Worm (Caenorhabditis elegans) whole organism, young adult: ENCODE results near the gene thk-1.

Experiments
- Y95B8A.8 ChIP-seq: fragments of 200-800 bp; sonication (Bioruptor generic); IDR thresholded peaks from 2 replicates; pipeline ENCODE4 v1.3.6; 2022; ENCODE audit warnings: missing genetic modification reagents, missing genetic modification characterization, missing compliant biosample characterization
- aptf-2 ChIP-seq: fragments of 200-800 bp; sonication (Bioruptor generic); conservative IDR thresholded peaks from 2 replicates; pipeline ENCODE4 v1.3.6; 2022; ENCODE audit warnings: missing genetic modification reagents, missing genetic modification characterization, missing compliant biosample characterization
- gei-17 ChIP-seq: fragments of 200-800 bp; sonication (Bioruptor generic); optimal IDR thresholded peaks from 2 replicates; lab custom pipeline; 2018; ENCODE audit warnings: mild to moderate bottlenecking, missing genetic modification characterization, missing compliant biosample characterization
- lin-40 ChIP-seq: sonication (generic microtip); optimal IDR thresholded peaks from 2 replicates; lab custom pipeline; 2016; ENCODE audit warnings: missing genetic modification characterization, mild to moderate bottlenecking, missing compliant biosample characterization, missing genotype, missing genetic modification reagents
- nfya-2 ChIP-seq: fragments of 200-800 bp; sonication (Bioruptor generic); IDR thresholded peaks from 2 replicates; pipeline ENCODE4 v1.3.6; 2022; ENCODE audit warnings: missing genetic modification reagents, missing genetic modification characterization, missing compliant biosample characterization
- unc-130 ChIP-seq: sonication (generic microtip); optimal IDR thresholded peaks from 2 replicates; lab custom pipeline; 2016; ENCODE audit warnings: missing genetic modification reagents, missing genetic modification characterization, missing compliant biosample characterization
- unc-62 ChIP-seq: fragments of 150-350 bp; optimal IDR thresholded peaks from 2 replicates; lab custom pipeline; 2014; ENCODE audit warnings: missing biosample characterization, missing genetic modification reagents, missing genetic modification characterization
- zim-3 ChIP-seq: sonication (generic microtip); optimal IDR thresholded peaks from 2 replicates; lab custom pipeline; 2017; ENCODE audit warnings: mild to moderate bottlenecking, missing genetic modification characterization, moderate library complexity, missing compliant biosample characterization
- ztf-26 ChIP-seq: sonication (generic microtip); optimal IDR thresholded peaks from 2 replicates; lab custom pipeline; 2017; ENCODE audit warnings: missing genetic modification characterization, missing compliant biosample characterization

DNA sequence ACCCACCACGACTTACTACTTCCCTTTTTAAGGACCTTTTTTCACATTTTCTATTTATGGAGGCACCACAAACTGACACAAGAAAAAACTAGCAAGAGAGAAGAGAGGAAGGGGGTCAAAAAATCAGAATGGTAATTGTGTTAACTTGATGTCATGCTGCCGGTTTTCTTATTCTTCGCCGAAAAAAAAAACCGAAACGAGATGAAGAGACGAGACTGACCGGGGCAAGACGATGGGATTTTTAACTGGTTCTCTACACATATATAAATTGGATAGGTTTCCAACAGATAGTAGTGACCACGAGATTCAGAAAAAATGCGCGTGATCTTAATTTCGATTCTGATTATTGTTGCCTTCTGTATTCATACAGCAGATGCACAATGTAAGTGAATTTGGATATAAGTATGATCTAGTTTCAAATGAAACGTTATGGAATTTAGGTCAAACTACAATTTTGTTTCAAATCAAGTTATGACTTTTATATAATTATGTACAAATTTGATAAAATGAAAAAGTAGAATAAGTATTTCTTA lies 7.5 kb downstream of the thk-1 start, which contains the start of gene Y43C5A.3:
- TF ChIP-seq unc-62 (GFP tag; lab: Kevin White, UChicago) (no peak), unc-130 (GFP tag; lab: Kevin White, UChicago) (no peak), aptf-2 (no peak), zim-3 (tag; lab: Kevin White, UChicago) (no peak), nfya-2 (GFP tag; lab: Robert Waterston, UW) (no peak), lin-40 (no peak), gei-17 (GFP tag; lab: Kevin White, UChicago) (no peak), Y95B8A.8 (no peak), ztf-26 (tag; lab: Kevin White, UChicago) (no peak)
